Worm (Caenorhabditis elegans): ENCODE data around the gene str-244.

ce11 chrV:3034236-3034635 is 24.7 kb downstream of the str-244 start, which contains the start of gene srw-8:
- no peak for TF ChIP-seq Y48G9A.11 (GFP tag; IDR thresholded peaks at IDR 0.05)
- no peak for TF ChIP-seq nhr-76 (tag; optimal IDR thresholded peaks at IDR 0.05)
- TF ChIP-seq nhr-48 (tag; optimal IDR thresholded peaks at IDR 0.05) = no peak
- no peak for TF ChIP-seq ces-1 (GFP tag; optimal IDR thresholded peaks at IDR 0.05)
- TF ChIP-seq dpl-1 (GFP tag; optimal IDR thresholded peaks at IDR 0.05) = no peak
- no peak for TF ChIP-seq vab-7 (GFP tag; IDR thresholded peaks at IDR 0.05)
- TF ChIP-seq set-16 (GFP tag; IDR thresholded peaks at IDR 0.05) = no peak
- no peak for TF ChIP-seq lin-15B (tag; optimal IDR thresholded peaks at IDR 0.05)
- no peak for TF ChIP-seq F37D6.2 (tag; optimal IDR thresholded peaks at IDR 0.05)
- no peak for TF ChIP-seq aly-2 (tag; optimal IDR thresholded peaks at IDR 0.05)
